Worm (Caenorhabditis elegans) whole organism, L3 larva: ENCODE measurements around the gene F21G4.6.

Source experiments
- R02D3.7 ChIP-seq: fragments of 150-350 bp; optimal IDR thresholded peaks from 2 replicates; lab custom pipeline; 2014; ENCODE audit warnings: missing biosample characterization, missing genetic modification characterization
- ZK546.5 ChIP-seq: sonication (generic microtip); optimal IDR thresholded peaks from 2 replicates; lab custom pipeline; 2017; ENCODE audit warnings: missing biosample characterization, missing genetic modification characterization
- aly-2 ChIP-seq: fragments of 150-350 bp; optimal IDR thresholded peaks from 2 replicates; lab custom pipeline; 2014; ENCODE audit warnings: missing biosample characterization, missing genetic modification characterization
- ama-1 ChIP-seq: fragments of 150-350 bp; optimal IDR thresholded peaks from 2 replicates; lab custom pipeline; 2018
- ceh-16 ChIP-seq: sonication (generic microtip); optimal IDR thresholded peaks from 2 replicates; lab custom pipeline; 2017; ENCODE audit warnings: missing biosample characterization, missing genetic modification characterization
- ceh-28 ChIP-seq: fragments of 150-350 bp; optimal IDR thresholded peaks from 2 replicates; lab custom pipeline; 2014; ENCODE audit warnings: missing biosample characterization, missing genetic modification reagents, missing genetic modification characterization
- ceh-82 ChIP-seq: fragments of 150-350 bp; optimal IDR thresholded peaks from 2 replicates; lab custom pipeline; 2014; ENCODE audit warnings: missing biosample characterization, missing genetic modification characterization
- ceh-9 ChIP-seq: sonication (generic microtip); optimal IDR thresholded peaks from 2 replicates; lab custom pipeline; 2018; ENCODE audit warnings: missing biosample characterization, missing genetic modification characterization
- daf-12 ChIP-seq: fragments of 150-350 bp; optimal IDR thresholded peaks from 2 replicates; lab custom pipeline; 2014; ENCODE audit warnings: missing biosample characterization, missing genetic modification reagents, missing genetic modification characterization
- egl-27 ChIP-seq: sonication (generic microtip); optimal IDR thresholded peaks from 4 replicates; lab custom pipeline; 2017; ENCODE audit warnings: missing biosample characterization, missing genetic modification reagents, missing genetic modification characterization
- egl-5 ChIP-seq: fragments of 150-350 bp; optimal IDR thresholded peaks from 2 replicates; lab custom pipeline; 2017; ENCODE audit warnings: missing biosample characterization, missing genetic modification reagents, missing genetic modification characterization, inconsistent platforms
- elt-1 ChIP-seq: fragments of 150-350 bp; optimal IDR thresholded peaks from 2 replicates; lab custom pipeline; 2014; ENCODE audit warnings: missing biosample characterization, missing genetic modification characterization
- elt-2 ChIP-seq: sonication (generic microtip); optimal IDR thresholded peaks from 2 replicates; lab custom pipeline; 2016; ENCODE audit warnings: missing genetic modification reagents, mild to moderate bottlenecking, missing genetic modification characterization, missing compliant biosample characterization
- elt-3 ChIP-seq, 3 experiments: fragments of 150-350 bp in 1 of 3; sonication (generic microtip) in 2 of 3; optimal IDR thresholded peaks; 2 replicates in 2 of 3; 4 replicates in 1 of 3; lab custom pipeline; 2014 to 2017; ENCODE audit warnings: missing biosample characterization in 3 of 3, missing genetic modification characterization in 3 of 3
- eor-1 ChIP-seq, 2 experiments: fragments of 150-350 bp; optimal IDR thresholded peaks; 2 replicates each; lab custom pipeline; 2014 to 2018; ENCODE audit warnings: missing biosample characterization in 2 of 2, missing genetic modification characterization in 2 of 2
- fkh-10 ChIP-seq: sonication (generic microtip); optimal IDR thresholded peaks from 2 replicates; lab custom pipeline; 2017; ENCODE audit warnings: missing biosample characterization, missing genetic modification reagents, missing genetic modification characterization
- fkh-2 ChIP-seq: fragments of 150-350 bp; optimal IDR thresholded peaks from 2 replicates; lab custom pipeline; 2014; ENCODE audit warnings: missing biosample characterization, missing genetic modification reagents, missing genetic modification characterization
- fos-1 ChIP-seq: fragments of 150-350 bp; optimal IDR thresholded peaks from 2 replicates; lab custom pipeline; 2014; ENCODE audit warnings: missing biosample characterization, missing genetic modification characterization
- hmg-11 ChIP-seq: sonication (generic microtip); optimal IDR thresholded peaks from 2 replicates; lab custom pipeline; 2016; ENCODE audit warnings: missing genetic modification characterization, missing compliant biosample characterization
- jun-1 ChIP-seq: fragments of 150-350 bp; optimal IDR thresholded peaks from 2 replicates; lab custom pipeline; 2014; ENCODE audit warnings: missing biosample characterization, missing genetic modification reagents, missing genetic modification characterization
- lin-15B ChIP-seq: fragments of 150-350 bp; optimal IDR thresholded peaks from 2 replicates; lab custom pipeline; 2014; ENCODE audit warnings: missing biosample characterization, missing genetic modification characterization
- lin-39 ChIP-seq: fragments of 150-350 bp; optimal IDR thresholded peaks from 2 replicates; lab custom pipeline; 2018; ENCODE audit warnings: missing biosample characterization, missing genetic modification reagents, missing genetic modification characterization
- lsy-12 ChIP-seq: sonication (generic microtip); optimal IDR thresholded peaks from 2 replicates; lab custom pipeline; 2016; ENCODE audit warnings: mild to moderate bottlenecking, missing genetic modification characterization, missing compliant biosample characterization
- mdl-1 ChIP-seq: fragments of 150-350 bp; optimal IDR thresholded peaks from 2 replicates; lab custom pipeline; 2014; ENCODE audit warnings: missing biosample characterization, missing genetic modification characterization
- mml-1 ChIP-seq: fragments of 150-350 bp; sonication (generic microtip); optimal IDR thresholded peaks from 3 replicates; lab custom pipeline; 2014; ENCODE audit warnings: missing biosample characterization, missing genetic modification characterization
- nfya-1 ChIP-seq: sonication (generic microtip); optimal IDR thresholded peaks from 2 replicates; lab custom pipeline; 2017; ENCODE audit warnings: missing genetic modification characterization, mild to moderate bottlenecking, missing compliant biosample characterization, antibody characterized with exemption, moderate library complexity; ENCODE audit not compliant: insufficient read depth
- nhr-11 ChIP-seq: fragments of 150-350 bp; optimal IDR thresholded peaks from 2 replicates; lab custom pipeline; 2014; ENCODE audit warnings: missing biosample characterization, missing genetic modification characterization
- nhr-12 ChIP-seq: fragments of 150-350 bp; optimal IDR thresholded peaks from 2 replicates; lab custom pipeline; 2014; ENCODE audit warnings: missing biosample characterization, missing genetic modification characterization
- nhr-23 ChIP-seq: fragments of 150-350 bp; optimal IDR thresholded peaks from 2 replicates; lab custom pipeline; 2014; ENCODE audit warnings: missing biosample characterization, missing genetic modification reagents, missing genetic modification characterization
- nhr-237 ChIP-seq: fragments of 150-350 bp; optimal IDR thresholded peaks from 2 replicates; lab custom pipeline; 2014; ENCODE audit warnings: missing biosample characterization, missing genetic modification characterization
- nhr-25 ChIP-seq: sonication (generic microtip); optimal IDR thresholded peaks from 2 replicates; lab custom pipeline; 2017; ENCODE audit warnings: missing biosample characterization, missing genetic modification characterization
- nhr-28 ChIP-seq: fragments of 150-350 bp; optimal IDR thresholded peaks from 2 replicates; lab custom pipeline; 2014; ENCODE audit warnings: missing biosample characterization, missing genetic modification characterization
- nhr-43 ChIP-seq: sonication (generic microtip); optimal IDR thresholded peaks from 2 replicates; lab custom pipeline; 2016; ENCODE audit warnings: mild to moderate bottlenecking, missing genetic modification characterization, missing compliant biosample characterization; ENCODE audit not compliant: poor library complexity, severe bottlenecking
- nhr-67 ChIP-seq: fragments of 150-350 bp; optimal IDR thresholded peaks from 2 replicates; lab custom pipeline; 2014; ENCODE audit warnings: missing biosample characterization, missing genetic modification characterization
- nhr-76 ChIP-seq: fragments of 150-350 bp; sonication (generic microtip); optimal IDR thresholded peaks from 5 replicates; lab custom pipeline; 2014; ENCODE audit warnings: missing biosample characterization, missing genetic modification characterization
- nhr-77 ChIP-seq: fragments of 150-350 bp; optimal IDR thresholded peaks from 2 replicates; lab custom pipeline; 2014; ENCODE audit warnings: missing biosample characterization, missing genetic modification characterization
- pha-4 ChIP-seq: fragments of 150-350 bp; optimal IDR thresholded peaks from 2 replicates; lab custom pipeline; 2014; ENCODE audit warnings: missing biosample characterization, missing genetic modification reagents, missing genetic modification characterization
- pqm-1 ChIP-seq: fragments of 150-350 bp; optimal IDR thresholded peaks from 2 replicates; lab custom pipeline; 2017; ENCODE audit warnings: missing biosample characterization, missing genetic modification characterization, inconsistent platforms
- sea-2 ChIP-seq: fragments of 150-350 bp; sonication (generic microtip); optimal IDR thresholded peaks from 4 replicates; lab custom pipeline; 2014; ENCODE audit warnings: missing biosample characterization, missing genetic modification reagents, missing genetic modification characterization
- skn-1 ChIP-seq: fragments of 150-350 bp; optimal IDR thresholded peaks from 2 replicates; lab custom pipeline; 2014; ENCODE audit warnings: missing biosample characterization, missing genetic modification characterization
- snpc-4 ChIP-seq: fragments of 150-350 bp; optimal IDR thresholded peaks from 2 replicates; lab custom pipeline; 2014; ENCODE audit warnings: missing biosample characterization, missing genetic modification characterization
- tbx-2 ChIP-seq: sonication (generic microtip); optimal IDR thresholded peaks from 2 replicates; lab custom pipeline; 2016; ENCODE audit warnings: mild to moderate bottlenecking, missing genetic modification characterization, missing compliant biosample characterization
- unc-39 ChIP-seq: sonication (generic microtip); optimal IDR thresholded peaks from 4 replicates; lab custom pipeline; 2017; ENCODE audit warnings: missing biosample characterization, missing genetic modification characterization
- unc-62 ChIP-seq: fragments of 150-350 bp; sonication (generic microtip); optimal IDR thresholded peaks from 4 replicates; lab custom pipeline; 2014; ENCODE audit warnings: missing biosample characterization, missing genetic modification reagents, missing genetic modification characterization
- zag-1 ChIP-seq: fragments of 150-350 bp; optimal IDR thresholded peaks from 2 replicates; lab custom pipeline; 2014; ENCODE audit warnings: missing biosample characterization, missing genetic modification characterization
- ztf-11 ChIP-seq: fragments of 150-350 bp; optimal IDR thresholded peaks from 2 replicates; lab custom pipeline; 2014; ENCODE audit warnings: missing biosample characterization, missing genetic modification characterization
- ztf-4 ChIP-seq: fragments of 150-350 bp; optimal IDR thresholded peaks from 2 replicates; lab custom pipeline; 2014; ENCODE audit warnings: missing biosample characterization, missing genetic modification characterization

The F21G4.6 gene

DNA sequence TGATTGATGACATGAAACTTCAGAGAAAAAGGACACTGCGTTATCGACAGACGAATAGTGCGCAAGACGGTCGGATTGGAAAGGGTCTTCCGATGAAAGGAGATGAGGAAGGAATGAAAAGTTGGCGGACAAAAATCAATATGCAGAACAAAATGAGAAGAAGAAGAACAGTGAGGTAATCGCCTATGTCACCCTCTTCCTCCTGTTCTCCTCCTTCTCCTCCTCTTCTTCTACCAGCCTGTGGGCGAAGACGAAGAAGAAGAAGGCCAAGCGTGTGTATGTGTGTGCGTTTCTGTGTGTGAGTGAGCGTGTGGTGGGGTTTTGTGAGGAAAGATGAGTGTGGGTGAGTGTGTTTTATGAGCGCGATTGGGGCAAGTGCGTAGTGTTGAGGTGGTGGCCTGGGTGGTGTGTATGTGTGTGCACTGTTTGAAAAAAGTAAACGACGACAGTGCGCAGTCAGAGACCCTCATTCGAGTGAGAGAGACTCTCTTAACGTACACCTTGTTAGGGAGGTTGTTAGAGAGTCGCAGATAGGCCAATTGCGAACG is 15.1 kb upstream of the F21G4.6 start, which contains the start of gene tsp-21:
TSS of gene tsp-21 (plus strand) at position 146 of the 548 bp plus-strand sequence.
- TF ChIP-seq jun-1 (peak; percentile 72), nhr-76 (tag; lab: Kevin White, UChicago) (no peak), daf-12 (tag; lab: Kevin White, UChicago) (no peak), pha-4 (peak; percentile 94), unc-39 (tag; lab: Kevin White, UChicago) (no peak), ztf-4 (tag; lab: Kevin White, UChicago) (no peak), pqm-1 (tag; lab: Kevin White, UChicago) (peak; percentile 85), tbx-2 (tag; lab: Kevin White, UChicago) (peak; percentile 15), nhr-28 (no peak), ztf-11 (tag; lab: Kevin White, UChicago) (no peak), fkh-2 (tag; lab: Kevin White, UChicago) (no peak), mdl-1 (tag; lab: Kevin White, UChicago) (no peak), nhr-237 (tag; lab: Kevin White, UChicago) (no peak), nhr-25 (peak; percentile 97), snpc-4 (tag; lab: Kevin White, UChicago) (peak; percentile 61), nfya-1 (tag; lab: Kevin White, UChicago) (peak; percentile 84), lin-15B (tag; lab: Kevin White, UChicago) (peak; percentile 50), fkh-10 (GFP tag; lab: Kevin White, UChicago) (no peak), R02D3.7 (tag; lab: Kevin White, UChicago) (no peak), ama-1 (lab: Kevin White, UChicago) (peak; percentile 50), nhr-12 (tag; lab: Kevin White, UChicago) (no peak), elt-1 (tag; lab: Kevin White, UChicago) (peak; percentile 41), lin-39 (peak; percentile 84), egl-5 (tag; lab: Kevin White, UChicago) (peak; percentile 39), zag-1 (tag; lab: Kevin White, UChicago) (no peak), sea-2 (GFP tag; lab: Kevin White, UChicago) (peak; percentile 33), nhr-77 (tag; lab: Kevin White, UChicago) (no peak), nhr-43 (tag; lab: Kevin White, UChicago) (peak; percentile 72), ceh-82 (tag; lab: Kevin White, UChicago) (no peak), elt-2 (tag; lab: Kevin White, UChicago) (peak; percentile 80), fos-1 (tag; lab: Kevin White, UChicago) (peak; percentile 59), ZK546.5 (tag; lab: Kevin White, UChicago) (no peak), nhr-11 (tag; lab: Kevin White, UChicago) (no peak), egl-27 (tag; lab: Kevin White, UChicago) (peak; percentile 84), nhr-67 (no peak), eor-1 (tag; optimal IDR thresholded peaks at IDR 0.05; lab: Kevin White, UChicago) (no peak), nhr-23 (peak; percentile 85), lsy-12 (tag; lab: Kevin White, UChicago) (peak; percentile 64), mml-1 (tag; lab: Kevin White, UChicago) (no peak), skn-1 (tag; lab: Kevin White, UChicago) (peak; percentile 66), ceh-9 (tag; lab: Kevin White, UChicago) (no peak), ceh-28 (tag; lab: Kevin White, UChicago) (peak; percentile 55), elt-3 (tag; optimal IDR thresholded peaks at IDR 0.05; lab: Kevin White, UChicago) (no peak), aly-2 (tag; lab: Kevin White, UChicago) (no peak), hmg-11 (peak; percentile 84), ceh-16 (tag; lab: Kevin White, UChicago) (no peak), unc-62 (peak; percentile 24)
